Fruit fly (Drosophila melanogaster) whole organism, embryonic: Measurements from ENCODE around the gene CG42823.

Experiments used
- Asciz ChIP-seq: fragments of 200-800 bp; sonication (Bioruptor generic); optimal IDR thresholded peaks from 2 replicates; lab custom pipeline; 2017; ENCODE audit warnings: missing biosample characterization, mild to moderate bottlenecking, missing genetic modification characterization, missing genetic modification reagents
- BEAF-32 ChIP-seq: fragments of 200-800 bp; sonication (Bioruptor generic); optimal IDR thresholded peaks from 3 replicates; lab custom pipeline; 2017; ENCODE audit warnings: missing biosample characterization, missing genetic modification characterization, mild to moderate bottlenecking, moderate library complexity, missing genetic modification reagents
- Bdp1 ChIP-seq: fragments of 200-800 bp; sonication (Bioruptor generic); optimal IDR thresholded peaks from 3 replicates; lab custom pipeline; 2016; ENCODE audit warnings: missing biosample characterization, missing genetic modification characterization
- Blimp-1 ChIP-seq: fragments of 200-800 bp; sonication (Bioruptor generic); optimal IDR thresholded peaks from 3 replicates; lab custom pipeline; 2018; ENCODE audit warnings: missing biosample characterization, missing genetic modification characterization, mild to moderate bottlenecking, moderate library complexity, missing genetic modification reagents
- C15 ChIP-seq: fragments of 200-800 bp; sonication (Bioruptor generic); IDR thresholded peaks from 3 replicates; pipeline ENCODE4 v1.3.6; 2022; ENCODE audit warnings: missing biosample characterization, missing genetic modification characterization
- CG13123 ChIP-seq: fragments of 200-800 bp; sonication (Bioruptor generic); optimal IDR thresholded peaks from 2 replicates; lab custom pipeline; 2016; ENCODE audit warnings: missing biosample characterization, missing genetic modification characterization
- CG13894 ChIP-seq: fragments of 200-800 bp; sonication (Bioruptor generic); optimal IDR thresholded peaks from 3 replicates; lab custom pipeline; 2018; ENCODE audit warnings: missing biosample characterization, mild to moderate bottlenecking, missing genetic modification characterization, moderate library complexity
- CG16813 ChIP-seq: fragments of 200-800 bp; sonication (Bioruptor generic); IDR thresholded peaks from 3 replicates; pipeline ENCODE4 v1.3.6; 2022; ENCODE audit warnings: missing biosample characterization, missing genetic modification characterization; ENCODE audit not compliant: partially characterized antibody
- CG17912 ChIP-seq: fragments of 200-800 bp; sonication (Bioruptor generic); optimal IDR thresholded peaks from 2 replicates; lab custom pipeline; 2018; ENCODE audit warnings: missing biosample characterization, mild to moderate bottlenecking, missing genetic modification characterization
- CG18011 ChIP-seq: fragments of 200-800 bp; sonication (Bioruptor generic); optimal IDR thresholded peaks from 2 replicates; lab custom pipeline; 2017; ENCODE audit warnings: missing biosample characterization, missing genetic modification characterization, mild to moderate bottlenecking, moderate library complexity, missing genotype
- CG2116 ChIP-seq: fragments of 200-800 bp; sonication (Bioruptor generic); optimal IDR thresholded peaks from 3 replicates; lab custom pipeline; 2018; ENCODE audit warnings: missing biosample characterization, mild to moderate bottlenecking, missing genetic modification characterization
- CG31365 ChIP-seq: fragments of 200-800 bp; sonication (Bioruptor generic); optimal IDR thresholded peaks from 2 replicates; lab custom pipeline; 2018; ENCODE audit warnings: missing biosample characterization, mild to moderate bottlenecking, missing genetic modification characterization
- CG34376 ChIP-seq: fragments of 200-800 bp; sonication (Bioruptor generic); optimal IDR thresholded peaks from 2 replicates; lab custom pipeline; 2018; ENCODE audit warnings: missing biosample characterization, mild to moderate bottlenecking, missing genetic modification characterization
- CG34422 ChIP-seq: fragments of 200-800 bp; sonication (Bioruptor generic); IDR thresholded peaks from 3 replicates; pipeline ENCODE4 v1.3.6; 2022; ENCODE audit warnings: missing biosample characterization, missing genetic modification characterization
- CG5245 ChIP-seq: fragments of 200-800 bp; sonication (Bioruptor generic); optimal IDR thresholded peaks from 3 replicates; lab custom pipeline; 2016; ENCODE audit warnings: missing biosample characterization, missing genetic modification characterization
- CG6175 ChIP-seq: fragments of 200-800 bp; sonication (Bioruptor generic); IDR thresholded peaks from 3 replicates; pipeline ENCODE4 v1.3.6; 2022; ENCODE audit warnings: missing biosample characterization, missing genetic modification characterization
- CG6683 ChIP-seq: fragments of 200-800 bp; sonication (Bioruptor generic); optimal IDR thresholded peaks from 2 replicates; lab custom pipeline; 2017; ENCODE audit warnings: missing biosample characterization, mild to moderate bottlenecking, missing genetic modification characterization, missing genetic modification reagents
- CG7357 ChIP-seq: fragments of 200-800 bp; sonication (Bioruptor generic); IDR thresholded peaks from 3 replicates; pipeline ENCODE4 v1.3.6; 2022; ENCODE audit warnings: missing biosample characterization, missing genetic modification characterization
- CG7556 ChIP-seq: fragments of 200-800 bp; sonication (Bioruptor generic); optimal IDR thresholded peaks from 2 replicates; lab custom pipeline; 2017; ENCODE audit warnings: missing biosample characterization, mild to moderate bottlenecking, missing genetic modification characterization
- CG7839 ChIP-seq: fragments of 200-800 bp; sonication (Bioruptor generic); optimal IDR thresholded peaks from 3 replicates; lab custom pipeline; 2018; ENCODE audit warnings: missing biosample characterization, mild to moderate bottlenecking, missing genetic modification characterization, moderate library complexity
- CG7928 ChIP-seq: fragments of 200-800 bp; sonication (Bioruptor generic); optimal IDR thresholded peaks from 2 replicates; lab custom pipeline; 2017; ENCODE audit warnings: missing biosample characterization, mild to moderate bottlenecking, missing genetic modification characterization
- CG9932 ChIP-seq: fragments of 200-800 bp; sonication (Bioruptor generic); IDR thresholded peaks from 2 replicates; pipeline ENCODE4 v1.3.6; 2022; ENCODE audit warnings: missing biosample characterization, missing genetic modification characterization
- CTCF ChIP-seq: fragments of 200-800 bp; sonication (Bioruptor generic); optimal IDR thresholded peaks from 2 replicates; lab custom pipeline; 2017; ENCODE audit warnings: missing biosample characterization, mild to moderate bottlenecking, missing genetic modification characterization, moderate library complexity
- Dll ChIP-seq: fragments of 200-800 bp; sonication (Bioruptor generic); IDR thresholded peaks from 4 replicates; pipeline ENCODE4 v1.3.6; 2022; ENCODE audit warnings: missing biosample characterization, missing genetic modification characterization; ENCODE audit not compliant: partially characterized antibody
- Elba2 ChIP-seq: fragments of 200-800 bp; sonication (Bioruptor generic); optimal IDR thresholded peaks from 3 replicates; lab custom pipeline; 2016; ENCODE audit warnings: missing biosample characterization, missing genetic modification characterization
- Lpt ChIP-seq: fragments of >200 bp; optimal IDR thresholded peaks from 2 replicates; lab custom pipeline; 2018; ENCODE audit warnings: missing biosample characterization, missing genetic modification characterization
- MESR4 ChIP-seq: fragments of 200-800 bp; sonication (Bioruptor generic); optimal IDR thresholded peaks from 2 replicates; lab custom pipeline; 2018; ENCODE audit warnings: missing biosample characterization, mild to moderate bottlenecking, missing genetic modification characterization, moderate library complexity
- NC2α ChIP-seq: fragments of 200-800 bp; sonication (Bioruptor generic); optimal IDR thresholded peaks from 2 replicates; lab custom pipeline; 2016; ENCODE audit warnings: missing biosample characterization, missing genetic modification characterization
- Nf-YA ChIP-seq: fragments of 200-800 bp; sonication (Bioruptor generic); IDR thresholded peaks from 2 replicates; pipeline ENCODE4 v1.3.6; 2022; ENCODE audit warnings: missing biosample characterization, missing genetic modification characterization
- Opbp ChIP-seq: fragments of 200-800 bp; sonication (Bioruptor generic); IDR thresholded peaks from 3 replicates; pipeline ENCODE4 v1.3.6; 2022; ENCODE audit warnings: missing biosample characterization, missing genetic modification characterization; ENCODE audit not compliant: partially characterized antibody
- Ptx1 ChIP-seq: fragments of 200-800 bp; sonication (Bioruptor generic); IDR thresholded peaks from 2 replicates; pipeline ENCODE4 v1.3.6; 2022; ENCODE audit warnings: missing biosample characterization, missing genetic modification characterization
- Spps ChIP-seq: fragments of 200-800 bp; sonication (Bioruptor generic); optimal IDR thresholded peaks from 2 replicates; lab custom pipeline; 2018; ENCODE audit warnings: missing biosample characterization, mild to moderate bottlenecking, missing genetic modification characterization
- Sry-β ChIP-seq: fragments of 200-800 bp; sonication (Bioruptor generic); optimal IDR thresholded peaks from 2 replicates; lab custom pipeline; 2018; ENCODE audit warnings: missing biosample characterization, mild to moderate bottlenecking, missing genetic modification characterization, moderate library complexity
- Ssrp ChIP-seq: fragments of 200-800 bp; sonication (Bioruptor generic); optimal IDR thresholded peaks from 2 replicates; lab custom pipeline; 2018; ENCODE audit warnings: missing biosample characterization, mild to moderate bottlenecking, missing genetic modification characterization, moderate library complexity
- al ChIP-seq: fragments of 200-800 bp; sonication (Bioruptor generic); IDR thresholded peaks from 2 replicates; pipeline ENCODE4 v1.3.6; 2022; ENCODE audit warnings: missing biosample characterization, missing genetic modification characterization
- ase ChIP-seq: fragments of 200-800 bp; sonication (Bioruptor generic); IDR thresholded peaks from 3 replicates; pipeline ENCODE4 v1.3.6; 2022; ENCODE audit warnings: missing biosample characterization, missing genetic modification characterization
- bcd ChIP-seq: fragments of 200-800 bp; sonication (Bioruptor generic); optimal IDR thresholded peaks from 2 replicates; lab custom pipeline; 2017; ENCODE audit warnings: missing biosample characterization, mild to moderate bottlenecking, missing genetic modification characterization
- br ChIP-seq: fragments of >200 bp; optimal IDR thresholded peaks from 2 replicates; lab custom pipeline; 2017
- bsh ChIP-seq, 2 experiments: fragments of 200-800 bp; sonication (Bioruptor generic); optimal IDR thresholded peaks; 2 replicates each; lab custom pipeline; 2017 to 2018; ENCODE audit warnings: mild to moderate bottlenecking in 2 of 2, missing biosample characterization in 2 of 2, missing genetic modification characterization in 2 of 2, moderate library complexity in 1 of 2
- cad ChIP-seq: fragments of >200 bp; optimal IDR thresholded peaks from 2 replicates; lab custom pipeline; 2017; ENCODE audit warnings: missing biosample characterization, missing genetic modification characterization
- corto ChIP-seq: fragments of 200-800 bp; sonication (Bioruptor generic); optimal IDR thresholded peaks from 2 replicates; lab custom pipeline; 2016; ENCODE audit warnings: missing biosample characterization, mild to moderate bottlenecking, missing genetic modification characterization, moderate library complexity
- ewg ChIP-seq: fragments of 200-800 bp; sonication (Bioruptor generic); optimal IDR thresholded peaks from 3 replicates; lab custom pipeline; 2017; ENCODE audit warnings: mild to moderate bottlenecking, missing biosample characterization, missing genetic modification reagents, missing genetic modification characterization
- fd96Cb ChIP-seq: fragments of 200-800 bp; sonication (Bioruptor generic); optimal IDR thresholded peaks from 2 replicates; lab custom pipeline; 2018; ENCODE audit warnings: missing biosample characterization, mild to moderate bottlenecking, missing genetic modification characterization, moderate library complexity
- kni ChIP-seq: fragments of 200-800 bp; sonication (Bioruptor generic); optimal IDR thresholded peaks from 3 replicates; lab custom pipeline; 2017; ENCODE audit warnings: mild to moderate bottlenecking, missing biosample characterization, missing genetic modification reagents, missing genetic modification characterization
- luna ChIP-seq: fragments of 200-800 bp; sonication (Bioruptor generic); optimal IDR thresholded peaks from 2 replicates; lab custom pipeline; 2016; ENCODE audit warnings: missing biosample characterization, missing genetic modification characterization
- odd ChIP-seq: fragments of 200-800 bp; sonication (Bioruptor generic); optimal IDR thresholded peaks from 2 replicates; lab custom pipeline; 2017; ENCODE audit warnings: missing biosample characterization, mild to moderate bottlenecking, missing genetic modification characterization
- org-1 ChIP-seq: fragments of 200-800 bp; sonication (Bioruptor generic); optimal IDR thresholded peaks from 2 replicates; lab custom pipeline; 2017; ENCODE audit warnings: missing biosample characterization, missing genetic modification characterization
- sens ChIP-seq: fragments of 200-800 bp; sonication (Bioruptor generic); peaks from one replicate; lab custom pipeline; 2016; ENCODE audit warnings: missing biosample characterization, missing genetic modification characterization
- shn ChIP-seq: fragments of 200-800 bp; sonication (Bioruptor generic); optimal IDR thresholded peaks from 3 replicates; lab custom pipeline; 2016; ENCODE audit warnings: missing biosample characterization, missing genetic modification characterization
- sim ChIP-seq: fragments of 200-800 bp; sonication (Bioruptor generic); IDR thresholded peaks from 2 replicates; pipeline ENCODE4 v1.3.6; 2022; ENCODE audit warnings: missing biosample characterization, missing genetic modification characterization
- tin ChIP-seq: fragments of 200-800 bp; sonication (Bioruptor generic); optimal IDR thresholded peaks from 3 replicates; lab custom pipeline; 2016; ENCODE audit warnings: missing biosample characterization, missing genetic modification characterization
- tup ChIP-seq: fragments of 200-800 bp; sonication (Bioruptor generic); optimal IDR thresholded peaks from 2 replicates; lab custom pipeline; 2016; ENCODE audit warnings: missing biosample characterization, mild to moderate bottlenecking, missing genetic modification characterization, moderate library complexity

Gene CG42823

dm6 chr3R:17449402-17449801, 44.5 kb upstream of the CG42823 start (continued):
- TF ChIP-seq tup (GFP tag; lab: Kevin White, UChicago): no peak
- TF ChIP-seq CG7357 (GFP tag; lab: Robert Waterston, UW): no peak
- no peak for TF ChIP-seq kni (GFP tag; lab: Kevin White, UChicago)
- TF ChIP-seq br (lab: Kevin White, UChicago): no peak
- peak; percentile 69; the same call in 2 of the 3 replicates for TF ChIP-seq Opbp (GFP tag; lab: Robert Waterston, UW)
- TF ChIP-seq shn: no peak
- TF ChIP-seq CG17912 (GFP tag; lab: Kevin White, UChicago): no peak
- TF ChIP-seq CG34376 (GFP tag; lab: Kevin White, UChicago): no peak
- peak; percentile 95 for TF ChIP-seq CTCF (GFP tag; lab: Kevin White, UChicago)
- no peak for TF ChIP-seq luna (GFP tag; lab: Kevin White, UChicago)
- no peak for TF ChIP-seq bsh (GFP tag; optimal IDR thresholded peaks at IDR 0.05; lab: Kevin White, UChicago)
- no peak for TF ChIP-seq BEAF-32
- no peak for TF ChIP-seq fd96Cb (tag; lab: Kevin White, UChicago)
- TF ChIP-seq CG18011: no peak
- TF ChIP-seq CG9932 (GFP tag; lab: Robert Waterston, UW): no peak
- no peak for TF ChIP-seq sim (GFP tag; lab: Robert Waterston, UW)
- TF ChIP-seq CG34422 (GFP tag; lab: Robert Waterston, UW): no peak; the same call in 2 of the 3 replicates
- no peak for TF ChIP-seq tin (GFP tag; lab: Kevin White, UChicago)
- no peak for TF ChIP-seq CG7839
- TF ChIP-seq Spps (tag; lab: Kevin White, UChicago): no peak
- no peak for TF ChIP-seq ase
- no peak for TF ChIP-seq org-1 (GFP tag; lab: Kevin White, UChicago)
- no peak for TF ChIP-seq C15 (GFP tag; lab: Robert Waterston, UW)
- TF ChIP-seq Elba2 (GFP tag; lab: Kevin White, UChicago): no peak
- no peak for TF ChIP-seq Asciz (GFP tag; lab: Kevin White, UChicago)
- TF ChIP-seq Ssrp (tag; lab: Kevin White, UChicago): no peak
- no peak for TF ChIP-seq corto (GFP tag; lab: Kevin White, UChicago)
- TF ChIP-seq Nf-YA (GFP tag; lab: Robert Waterston, UW): no peak
- no peak for TF ChIP-seq Blimp-1
- peak; percentile 9 for TF ChIP-seq CG13894 (tag; lab: Kevin White, UChicago)
- TF ChIP-seq sens (GFP tag; lab: Kevin White, UChicago): peak; percentile 48
- no peak for TF ChIP-seq Sry-β (GFP tag; lab: Kevin White, UChicago)
- TF ChIP-seq Dll (GFP tag; lab: Robert Waterston, UW): no peak
- TF ChIP-seq Ptx1 (GFP tag; lab: Robert Waterston, UW): no peak
- peak; percentile 45; the same call in 1 of the 3 replicates for TF ChIP-seq CG16813 (GFP tag; lab: Robert Waterston, UW)
- no peak for TF ChIP-seq cad
- TF ChIP-seq odd (GFP tag; lab: Kevin White, UChicago): no peak
- TF ChIP-seq al: no peak
- no peak for TF ChIP-seq CG7928
- no peak for TF ChIP-seq Lpt
- TF ChIP-seq CG2116 (GFP tag; lab: Kevin White, UChicago): peak; percentile 14
- no peak for TF ChIP-seq MESR4 (GFP tag; lab: Kevin White, UChicago)
- peak; percentile 19 for TF ChIP-seq bcd (GFP tag; lab: Kevin White, UChicago)
- no peak for TF ChIP-seq Bdp1 (GFP tag; lab: Kevin White, UChicago)
- peak; percentile 97 for TF ChIP-seq CG31365 (tag; lab: Kevin White, UChicago)
- TF ChIP-seq CG6175 (GFP tag; lab: Robert Waterston, UW): no peak
- no peak for TF ChIP-seq NC2α
- TF ChIP-seq ewg: no peak
- TF ChIP-seq CG7556 (GFP tag; lab: Kevin White, UChicago): no peak
- no peak for TF ChIP-seq CG6683 (GFP tag; lab: Kevin White, UChicago)
- no peak for TF ChIP-seq CG5245 (GFP tag; lab: Kevin White, UChicago)
- no peak for TF ChIP-seq CG13123
